Worm (Caenorhabditis elegans) whole organism, L2 larva: ENCODE measurements around the gene mrps-26.

Experiments used
- C34F6.9 ChIP-seq: fragments of 150-350 bp; optimal IDR thresholded peaks from 2 replicates; lab custom pipeline; 2014; ENCODE audit warnings: missing biosample characterization, missing genetic modification characterization
- F13H6.1 ChIP-seq: sonication (generic microtip); optimal IDR thresholded peaks from 2 replicates; lab custom pipeline; 2016; ENCODE audit warnings: missing genetic modification characterization, missing compliant biosample characterization
- R02D3.7 ChIP-seq: fragments of 150-350 bp; optimal IDR thresholded peaks from 2 replicates; lab custom pipeline; 2014; ENCODE audit warnings: missing biosample characterization, missing genetic modification characterization
- Y55F3AM.14 ChIP-seq: fragments of 200-800 bp; sonication (Bioruptor generic); optimal IDR thresholded peaks from 2 replicates; lab custom pipeline; 2018; ENCODE audit warnings: mild to moderate bottlenecking, missing genetic modification characterization, missing compliant biosample characterization
- ZK546.5 ChIP-seq: sonication (generic microtip); optimal IDR thresholded peaks from 2 replicates; lab custom pipeline; 2017; ENCODE audit warnings: missing biosample characterization, missing genetic modification characterization
- aly-2 ChIP-seq: fragments of 150-350 bp; optimal IDR thresholded peaks from 2 replicates; lab custom pipeline; 2014; ENCODE audit warnings: missing biosample characterization, missing genetic modification characterization
- ama-1 ChIP-seq: fragments of 150-350 bp; optimal IDR thresholded peaks from 2 replicates; lab custom pipeline; 2018; ENCODE audit warnings: inconsistent platforms
- ceh-16 ChIP-seq: fragments of 150-350 bp; optimal IDR thresholded peaks from 2 replicates; lab custom pipeline; 2014; ENCODE audit warnings: missing biosample characterization, missing genetic modification characterization
- crh-2 ChIP-seq: sonication (generic microtip); optimal IDR thresholded peaks from 2 replicates; lab custom pipeline; 2017; ENCODE audit warnings: missing biosample characterization, missing genetic modification characterization
- egl-27 ChIP-seq: sonication (generic microtip); optimal IDR thresholded peaks from 3 replicates; lab custom pipeline; 2017; ENCODE audit warnings: missing biosample characterization, missing genetic modification reagents, missing genetic modification characterization
- elt-1 ChIP-seq: fragments of 150-350 bp; optimal IDR thresholded peaks from 2 replicates; lab custom pipeline; 2014; ENCODE audit warnings: missing biosample characterization, missing genetic modification characterization
- fos-1 ChIP-seq: fragments of 150-350 bp; optimal IDR thresholded peaks from 2 replicates; lab custom pipeline; 2014; ENCODE audit warnings: missing biosample characterization, missing genetic modification characterization
- gmeb-1 ChIP-seq: fragments of 150-350 bp; optimal IDR thresholded peaks from 2 replicates; lab custom pipeline; 2014; ENCODE audit warnings: missing biosample characterization, missing genetic modification characterization
- lin-13 ChIP-seq: fragments of 150-350 bp; optimal IDR thresholded peaks from 2 replicates; lab custom pipeline; 2014; ENCODE audit warnings: missing biosample characterization, missing genetic modification reagents, missing genetic modification characterization
- lin-39 ChIP-seq: fragments of 150-350 bp; optimal IDR thresholded peaks from 2 replicates; lab custom pipeline; 2014; ENCODE audit warnings: missing biosample characterization, missing genetic modification reagents, missing genetic modification characterization
- lsy-2 ChIP-seq, 2 experiments: fragments of 150-350 bp in 1 of 2; sonication (generic microtip) in 1 of 2; optimal IDR thresholded peaks; 2 replicates each; lab custom pipeline; 2014 to 2017; ENCODE audit warnings: missing biosample characterization in 2 of 2, missing genetic modification characterization in 2 of 2
- mbf-1 ChIP-seq: sonication (generic microtip); optimal IDR thresholded peaks from 2 replicates; lab custom pipeline; 2017; ENCODE audit warnings: missing biosample characterization, missing genetic modification characterization
- mdl-1 ChIP-seq, 2 experiments: fragments of 150-350 bp in 1 of 2; sonication (generic microtip) in 1 of 2; optimal IDR thresholded peaks; 2 replicates each; lab custom pipeline; 2017; ENCODE audit warnings: missing biosample characterization in 2 of 2, missing genetic modification characterization in 2 of 2
- nhr-10 ChIP-seq: sonication (generic microtip); optimal IDR thresholded peaks from 2 replicates; lab custom pipeline; 2017; ENCODE audit warnings: missing biosample characterization, missing genetic modification characterization
- nhr-12 ChIP-seq: fragments of 150-350 bp; optimal IDR thresholded peaks from 2 replicates; lab custom pipeline; 2014; ENCODE audit warnings: missing biosample characterization, missing genetic modification characterization
- nhr-129 ChIP-seq: fragments of 150-350 bp; optimal IDR thresholded peaks from 2 replicates; lab custom pipeline; 2014; ENCODE audit warnings: missing biosample characterization, missing genetic modification characterization
- nhr-21 ChIP-seq: fragments of 150-350 bp; optimal IDR thresholded peaks from 2 replicates; lab custom pipeline; 2014; ENCODE audit warnings: missing biosample characterization, missing genetic modification characterization
- nhr-23 ChIP-seq: fragments of 150-350 bp; optimal IDR thresholded peaks from 2 replicates; lab custom pipeline; 2014; ENCODE audit warnings: missing biosample characterization, missing genetic modification reagents, missing genetic modification characterization
- nhr-77 ChIP-seq: fragments of 150-350 bp; optimal IDR thresholded peaks from 2 replicates; lab custom pipeline; 2014; ENCODE audit warnings: missing biosample characterization, missing genetic modification characterization
- peb-1 ChIP-seq: fragments of 150-350 bp; optimal IDR thresholded peaks from 2 replicates; lab custom pipeline; 2014; ENCODE audit warnings: missing biosample characterization, missing genetic modification characterization
- sem-4 ChIP-seq: fragments of 150-350 bp; optimal IDR thresholded peaks from 2 replicates; lab custom pipeline; 2014; ENCODE audit warnings: missing biosample characterization, missing genetic modification reagents, missing genetic modification characterization
- skn-1 ChIP-seq: sonication (generic microtip); optimal IDR thresholded peaks from 2 replicates; lab custom pipeline; 2017; ENCODE audit warnings: missing biosample characterization, missing genetic modification characterization
- sma-3 ChIP-seq: sonication (generic microtip); optimal IDR thresholded peaks from 2 replicates; lab custom pipeline; 2016; ENCODE audit warnings: missing genetic modification reagents, missing genetic modification characterization, missing compliant biosample characterization
- sma-9 ChIP-seq, 2 experiments: fragments of 150-350 bp in 1 of 2; sonication (generic microtip) in 1 of 2; optimal IDR thresholded peaks; 2 replicates each; lab custom pipeline; 2014 to 2016; ENCODE audit warnings: missing genetic modification characterization in 2 of 2, mild to moderate bottlenecking in 1 of 2, missing biosample characterization in 1 of 2, missing compliant biosample characterization in 1 of 2, missing genetic modification reagents in 1 of 2, moderate library complexity in 1 of 2
- snpc-4 ChIP-seq: fragments of 150-350 bp; optimal IDR thresholded peaks from 2 replicates; lab custom pipeline; 2014; ENCODE audit warnings: missing biosample characterization, missing genetic modification characterization
- unc-62 ChIP-seq: fragments of 150-350 bp; optimal IDR thresholded peaks from 2 replicates; lab custom pipeline; 2014; ENCODE audit warnings: missing biosample characterization, missing genetic modification reagents, missing genetic modification characterization
- zag-1 ChIP-seq: fragments of 150-350 bp; optimal IDR thresholded peaks from 2 replicates; lab custom pipeline; 2014; ENCODE audit warnings: missing biosample characterization, missing genetic modification characterization
- ztf-1 ChIP-seq: fragments of 200-800 bp; sonication (Bioruptor generic); conservative IDR thresholded peaks from 2 replicates; pipeline ENCODE4 v1.3.6; 2022; ENCODE audit warnings: missing genetic modification characterization, missing compliant biosample characterization
- ztf-11 ChIP-seq: sonication (generic microtip); optimal IDR thresholded peaks from 2 replicates; lab custom pipeline; 2017; ENCODE audit warnings: missing biosample characterization, missing genetic modification characterization
- ztf-4 ChIP-seq: fragments of 150-350 bp; optimal IDR thresholded peaks from 2 replicates; lab custom pipeline; 2014; ENCODE audit warnings: missing biosample characterization, missing genetic modification characterization

The mrps-26 gene

ce11 chrIII:5228839-5229238 is 5.6 kb upstream of the mrps-26 start:
- TF ChIP-seq nhr-10 (tag; lab: Kevin White, UChicago) = no peak
- no peak for TF ChIP-seq gmeb-1 (tag; lab: Kevin White, UChicago)
- TF ChIP-seq egl-27 (tag; lab: Kevin White, UChicago) = no peak
- TF ChIP-seq ztf-4 (tag; lab: Kevin White, UChicago) = no peak
- TF ChIP-seq nhr-21 = no peak
- no peak for TF ChIP-seq fos-1 (tag; lab: Kevin White, UChicago)
- TF ChIP-seq nhr-12 (tag; lab: Kevin White, UChicago) = no peak
- TF ChIP-seq aly-2 = no peak
- no peak for TF ChIP-seq lsy-2 (tag; optimal IDR thresholded peaks at IDR 0.05; lab: Kevin White, UChicago)
- no peak for TF ChIP-seq ZK546.5 (tag; lab: Kevin White, UChicago)
- TF ChIP-seq skn-1 (tag; lab: Kevin White, UChicago) = no peak
- no peak for TF ChIP-seq nhr-77
- TF ChIP-seq ztf-1 (GFP tag; lab: Robert Waterston, UW) = no peak
- TF ChIP-seq C34F6.9 (tag; lab: Kevin White, UChicago) = no peak
- no peak for TF ChIP-seq R02D3.7
- TF ChIP-seq sem-4 (tag; lab: Kevin White, UChicago) = no peak
- TF ChIP-seq snpc-4 (tag; lab: Kevin White, UChicago) = no peak
- no peak for TF ChIP-seq lin-39 (tag; lab: Kevin White, UChicago)
- no peak for TF ChIP-seq mbf-1 (tag; lab: Kevin White, UChicago)
- TF ChIP-seq, all 48 proteins: peak for 0

DNA sequence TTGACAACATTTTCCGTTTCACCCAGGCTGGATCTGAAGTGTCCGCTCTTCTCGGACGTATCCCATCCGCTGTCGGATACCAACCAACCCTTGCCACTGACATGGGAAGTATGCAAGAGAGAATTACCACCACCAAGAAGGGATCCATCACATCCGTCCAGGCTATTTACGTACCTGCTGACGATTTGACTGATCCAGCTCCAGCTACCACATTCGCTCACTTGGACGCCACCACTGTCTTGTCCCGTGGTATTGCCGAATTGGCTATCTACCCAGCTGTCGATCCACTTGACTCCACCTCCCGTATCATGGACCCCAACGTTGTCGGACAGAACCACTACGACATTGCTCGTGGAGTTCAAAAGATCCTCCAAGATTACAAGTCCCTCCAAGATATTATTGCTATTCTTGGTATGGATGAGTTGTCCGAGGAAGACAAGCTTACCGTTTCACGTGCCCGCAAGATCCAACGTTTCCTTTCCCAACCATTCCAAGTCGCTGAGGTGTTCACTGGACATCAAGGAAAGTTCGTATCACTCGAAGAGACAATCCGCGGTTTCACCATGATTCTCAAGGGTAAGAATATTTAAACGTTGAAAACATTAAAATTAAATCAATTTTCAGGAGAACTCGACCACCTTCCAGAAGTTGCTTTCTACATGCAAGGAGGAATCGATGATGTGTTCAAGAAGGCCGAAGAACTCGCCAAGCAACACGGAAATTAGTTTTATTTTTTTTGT is 4.7 kb upstream of the mrps-26 start:
- TF ChIP-seq nhr-23 = peak; percentile 35
- TF ChIP-seq sma-9 (GFP tag; optimal IDR thresholded peaks at IDR 0.05; lab: Kevin White, UChicago) = no peak
- no peak for TF ChIP-seq sma-9 (tag; optimal IDR thresholded peaks at IDR 0.05; lab: Kevin White, UChicago)

DNA sequence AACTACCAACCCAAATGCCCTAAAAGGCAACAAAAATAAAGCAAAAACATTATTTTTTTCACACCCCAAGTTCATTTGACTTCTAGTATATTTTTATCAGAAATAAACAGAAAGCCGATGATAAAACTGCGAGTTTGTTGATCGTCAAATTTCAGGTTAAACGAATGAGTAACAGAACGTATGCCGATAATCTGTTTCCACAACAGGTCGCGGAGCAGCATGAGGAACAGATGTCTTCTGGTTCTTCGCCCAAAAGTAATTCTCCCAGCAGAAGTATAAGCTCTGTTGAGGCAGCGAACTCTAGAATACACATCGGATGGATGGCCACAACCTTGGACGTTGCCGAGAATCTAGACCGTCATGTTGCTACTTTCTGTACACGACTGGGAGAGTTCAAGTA is 4.0 kb upstream of the mrps-26 start, which contains the start of gene prmt-5:
TSS of gene prmt-5 (plus strand) at position 141 of the 400 bp plus-strand sequence.
- TF ChIP-seq nhr-21 = peak; percentile 46
- TF ChIP-seq ztf-4 (tag; lab: Kevin White, UChicago) = peak; percentile 53
- no peak for TF ChIP-seq peb-1 (tag; lab: Kevin White, UChicago)
- TF ChIP-seq F13H6.1 (tag; lab: Kevin White, UChicago) = peak; percentile 8
- peak; percentile 34 for TF ChIP-seq lin-13 (GFP tag; lab: Kevin White, UChicago)
- TF ChIP-seq snpc-4 (tag; lab: Kevin White, UChicago) = no peak
- no peak for TF ChIP-seq ZK546.5 (tag; lab: Kevin White, UChicago)
- TF ChIP-seq sma-3 (GFP tag; lab: Kevin White, UChicago) = peak; percentile 45
- TF ChIP-seq R02D3.7 = no peak
- TF ChIP-seq sma-9 (GFP tag; optimal IDR thresholded peaks at IDR 0.05; lab: Kevin White, UChicago) = no peak
- no peak for TF ChIP-seq sma-9 (tag; optimal IDR thresholded peaks at IDR 0.05; lab: Kevin White, UChicago)
- TF ChIP-seq mbf-1 (tag; lab: Kevin White, UChicago) = no peak
- no peak for TF ChIP-seq fos-1 (tag; lab: Kevin White, UChicago)
- no peak for TF ChIP-seq elt-1 (tag; lab: Kevin White, UChicago)
- TF ChIP-seq ama-1 (lab: Kevin White, UChicago) = peak; percentile 65
- peak; percentile 41 for TF ChIP-seq nhr-129
- TF ChIP-seq mdl-1 (tag; optimal IDR thresholded peaks at IDR 0.05; lab: Kevin White, UChicago) = no peak
- TF ChIP-seq ceh-16 = no peak
- peak; percentile 24 for TF ChIP-seq Y55F3AM.14 (GFP tag; lab: Kevin White, UChicago)
- TF ChIP-seq aly-2 = no peak

- TF ChIP-seq crh-2 = no peak
- TF ChIP-seq lin-39 (tag; lab: Kevin White, UChicago) = no peak
- no peak for TF ChIP-seq ztf-1 (GFP tag; lab: Robert Waterston, UW)
Measured at ce11 chrIII:5233140-5233539, 1.3 kb upstream of the mrps-26 start.

DNA sequence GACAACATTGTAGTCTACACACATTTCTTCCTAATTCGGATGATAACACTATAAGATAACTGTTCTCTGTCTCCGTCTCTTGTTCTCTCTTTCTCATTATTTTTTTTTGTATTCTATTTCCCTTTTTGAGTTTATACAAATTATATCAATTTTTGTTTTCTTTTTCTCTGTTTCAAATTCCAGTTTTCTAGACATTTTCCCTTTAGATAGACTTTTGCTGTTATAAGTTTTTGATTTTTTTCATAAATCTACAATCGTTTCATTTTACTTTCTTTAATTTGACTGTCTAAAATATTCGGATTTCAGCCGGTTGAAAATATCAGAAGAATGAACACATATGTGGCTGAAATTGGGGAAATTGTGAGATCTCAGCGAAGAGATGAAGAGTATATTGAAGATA is 1.7 kb downstream of the mrps-26 start, which contains the start of gene prx-10:
TSS of gene prx-10 (plus strand) at position 301 of the 400 bp plus-strand sequence.
- TF ChIP-seq zag-1 (tag; lab: Kevin White, UChicago) (no peak), nhr-10 (tag; lab: Kevin White, UChicago) (no peak), ztf-11 (tag; lab: Kevin White, UChicago) (no peak), fos-1 (tag; lab: Kevin White, UChicago) (peak; percentile 13), ztf-4 (tag; lab: Kevin White, UChicago) (no peak), mbf-1 (tag; lab: Kevin White, UChicago) (no peak), lin-13 (GFP tag; lab: Kevin White, UChicago) (no peak), unc-62 (no peak)
